1 fruit fly cellular context compared by ENCODE assay signal in the genomic region with DNA sequence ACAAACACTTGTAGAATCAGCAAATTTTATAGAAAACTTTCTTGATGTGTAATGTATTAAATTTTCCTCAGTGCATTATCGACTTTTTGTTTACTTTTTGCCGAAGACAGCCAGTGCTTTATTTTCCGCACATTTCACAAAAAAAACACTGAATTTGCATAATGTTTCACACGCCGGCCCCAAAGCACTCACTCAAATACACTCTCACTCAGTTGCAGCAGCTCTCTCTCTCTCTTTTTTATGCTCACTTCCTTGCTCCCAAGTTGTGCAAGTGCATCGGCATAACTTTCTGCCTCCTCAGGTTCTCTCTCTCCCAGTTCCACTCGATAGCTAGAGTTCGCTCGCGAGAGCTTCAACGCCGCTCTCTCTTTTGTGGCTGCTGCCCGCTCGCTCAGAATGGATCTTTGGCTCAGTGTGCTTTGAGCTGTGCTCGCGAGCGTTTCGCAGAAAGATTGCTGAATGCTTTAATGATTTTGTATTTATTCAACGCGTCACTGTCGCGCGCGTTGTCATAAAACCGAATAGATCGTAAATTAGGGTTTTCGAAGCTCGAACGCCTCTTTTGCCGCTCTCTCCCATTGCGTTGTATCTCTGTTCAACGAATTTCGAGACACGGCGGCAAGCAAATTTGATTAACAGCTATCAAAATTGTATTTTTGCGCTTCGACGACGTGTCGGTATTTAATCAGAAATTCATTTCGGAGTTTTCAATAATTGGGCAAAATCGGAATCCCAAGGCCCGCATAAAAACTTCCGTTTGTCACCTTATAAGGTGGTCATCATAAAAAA.
TF ChIP-seq lines count a peak whose summit lies in the region.

No protein-coding gene starts in this region.

TF ChIP-seq in whole organism, embryonic, 481 proteins besides CTCF, POLR2A, EP300 and RAD21 (continued from another document and continues in another):
- no peak for TF ChIP-seq Fer2 (tag; optimal IDR thresholded peaks at IDR 0.05; lab: Kevin White, UChicago)
- TF ChIP-seq tup (GFP tag; optimal IDR thresholded peaks at IDR 0.05; lab: Kevin White, UChicago): no peak
- TF ChIP-seq CG17359 (tag; optimal IDR thresholded peaks at IDR 0.05; lab: Kevin White, UChicago): peak; percentile 14
- TF ChIP-seq psq (GFP tag; optimal IDR thresholded peaks at IDR 0.05; lab: Kevin White, UChicago): no peak
- peak; percentile 65 for TF ChIP-seq CG32532 (GFP tag; IDR thresholded peaks at IDR 0.05; lab: Robert Waterston, UW)
- peak; percentile 70 for TF ChIP-seq CG8359 (GFP tag; optimal IDR thresholded peaks at IDR 0.05; lab: Kevin White, UChicago; ENCODE audit: borderline replicate concordance)
- no peak for TF ChIP-seq Rx (GFP tag; IDR thresholded peaks at IDR 0.05; lab: Robert Waterston, UW)
- no peak for TF ChIP-seq CG10979 (tag; optimal IDR thresholded peaks at IDR 0.05; lab: Kevin White, UChicago)
- no peak for TF ChIP-seq CG4282 (GFP tag; optimal IDR thresholded peaks at IDR 0.05; lab: Kevin White, UChicago)
- no peak for TF ChIP-seq dmrt99B (tag; optimal IDR thresholded peaks at IDR 0.05; lab: Kevin White, UChicago)
- no peak for TF ChIP-seq fru (optimal IDR thresholded peaks at IDR 0.05; lab: Kevin White, UChicago)
- no peak for TF ChIP-seq CG10366 (GFP tag; IDR thresholded peaks at IDR 0.05; lab: Robert Waterston, UW)
- TF ChIP-seq CG9609 (GFP tag; optimal IDR thresholded peaks at IDR 0.05; lab: Kevin White, UChicago): no peak
- no peak for TF ChIP-seq ems (GFP tag; optimal IDR thresholded peaks at IDR 0.05; lab: Kevin White, UChicago)
- TF ChIP-seq HLHmδ (GFP tag; optimal IDR thresholded peaks at IDR 0.05; lab: Kevin White, UChicago): peak; percentile 73
- TF ChIP-seq HLH4C (GFP tag; IDR thresholded peaks at IDR 0.05; lab: Robert Waterston, UW; ENCODE audit: partially characterized antibody): 0 out of 3 replicates have a peak, but pooled peaks have one; percentile 45
- TF ChIP-seq CG16813 (GFP tag; IDR thresholded peaks at IDR 0.05; lab: Robert Waterston, UW; ENCODE audit: partially characterized antibody): no peak
- no peak for TF ChIP-seq insv (GFP tag; optimal IDR thresholded peaks at IDR 0.05; lab: Kevin White, UChicago)
- TF ChIP-seq lov (optimal IDR thresholded peaks at IDR 0.05; lab: Kevin White, UChicago): no peak
- 0 out of 3 replicates have a peak, but pooled peaks have one; percentile 54 for TF ChIP-seq lov (GFP tag; IDR thresholded peaks at IDR 0.05; lab: Robert Waterston, UW)
- no peak for TF ChIP-seq az2 (GFP tag; optimal IDR thresholded peaks at IDR 0.05; lab: Kevin White, UChicago)
- no peak for TF ChIP-seq esg (GFP tag; conservative IDR thresholded peaks at IDR 0.05; lab: Robert Waterston, UW)
- peak; percentile 60 for TF ChIP-seq CG6765 (GFP tag; optimal IDR thresholded peaks at IDR 0.05; lab: Kevin White, UChicago)
- no peak for TF ChIP-seq btn (GFP tag; optimal IDR thresholded peaks at IDR 0.05; lab: Kevin White, UChicago)
- TF ChIP-seq pnt (GFP tag; optimal IDR thresholded peaks at IDR 0.05; lab: Kevin White, UChicago): no peak
- TF ChIP-seq Lim3 (GFP tag; IDR thresholded peaks at IDR 0.05; lab: Robert Waterston, UW): no peak
- TF ChIP-seq CG10654 (GFP tag; optimal IDR thresholded peaks at IDR 0.05; lab: Kevin White, UChicago): no peak
- no peak for TF ChIP-seq dpn (GFP tag; optimal IDR thresholded peaks at IDR 0.05; lab: Kevin White, UChicago)
- peak; percentile 22 for TF ChIP-seq gcm (GFP tag; optimal IDR thresholded peaks at IDR 0.05; lab: Kevin White, UChicago)
- no peak for TF ChIP-seq so (GFP tag; IDR thresholded peaks at IDR 0.05; lab: Robert Waterston, UW)
- peak; percentile 20; the same call in 1 of the 2 replicates for TF ChIP-seq inv (GFP tag; IDR thresholded peaks at IDR 0.05; lab: Robert Waterston, UW; ENCODE audit: partially characterized antibody)
- no peak for TF ChIP-seq CG16779 (GFP tag; IDR thresholded peaks at IDR 0.05; lab: Robert Waterston, UW)
- no peak for TF ChIP-seq peb (GFP tag; IDR thresholded peaks at IDR 0.05; lab: Robert Waterston, UW)
- no peak for TF ChIP-seq luna (GFP tag; optimal IDR thresholded peaks at IDR 0.05; lab: Kevin White, UChicago)
- peak; percentile 68 for TF ChIP-seq her (GFP tag; optimal IDR thresholded peaks at IDR 0.05; lab: Kevin White, UChicago)
- no peak for TF ChIP-seq CG6654 (GFP tag; optimal IDR thresholded peaks at IDR 0.05; lab: Kevin White, UChicago)
- TF ChIP-seq CG12155 (GFP tag; optimal IDR thresholded peaks at IDR 0.05; lab: Kevin White, UChicago): no peak
- no peak for TF ChIP-seq CG3838 (GFP tag; optimal IDR thresholded peaks at IDR 0.05; lab: Kevin White, UChicago)
- TF ChIP-seq Doc3 (GFP tag; IDR thresholded peaks at IDR 0.05; lab: Robert Waterston, UW; ENCODE audit: partially characterized antibody): peak; percentile 63; the same call in 2 of the 3 replicates
- peak; percentile 18 for TF ChIP-seq D19A (tag; optimal IDR thresholded peaks at IDR 0.05; lab: Kevin White, UChicago)
- TF ChIP-seq Max (GFP tag; optimal IDR thresholded peaks at IDR 0.05; lab: Kevin White, UChicago): no peak
- no peak for TF ChIP-seq jumu (GFP tag; optimal IDR thresholded peaks at IDR 0.05; lab: Kevin White, UChicago)
- TF ChIP-seq Hr78 (GFP tag; optimal IDR thresholded peaks at IDR 0.05; lab: Kevin White, UChicago): no peak
- no peak for TF ChIP-seq org-1 (GFP tag; optimal IDR thresholded peaks at IDR 0.05; lab: Kevin White, UChicago)
- TF ChIP-seq Hsf (GFP tag; optimal IDR thresholded peaks at IDR 0.05; lab: Kevin White, UChicago): no peak
- no peak for TF ChIP-seq CG4328 (GFP tag; optimal IDR thresholded peaks at IDR 0.05; lab: Kevin White, UChicago)
- TF ChIP-seq z (GFP tag; IDR thresholded peaks at IDR 0.05; lab: Robert Waterston, UW): peak; percentile 99
- no peak for TF ChIP-seq fd64A (GFP tag; optimal IDR thresholded peaks at IDR 0.05; lab: Kevin White, UChicago)
- peak; percentile 84 for TF ChIP-seq sna (GFP tag; IDR thresholded peaks at IDR 0.05; lab: Robert Waterston, UW; ENCODE audit: partially characterized antibody)
- peak; percentile 24 for TF ChIP-seq CG2678 (tag; optimal IDR thresholded peaks at IDR 0.05; lab: Kevin White, UChicago)
- TF ChIP-seq zf30C (GFP tag; optimal IDR thresholded peaks at IDR 0.05; lab: Kevin White, UChicago): no peak
- TF ChIP-seq twi (tag; optimal IDR thresholded peaks at IDR 0.05; lab: Kevin White, UChicago): no peak
- no peak for TF ChIP-seq CG3163 (GFP tag; optimal IDR thresholded peaks at IDR 0.05; lab: Kevin White, UChicago)
- TF ChIP-seq BtbVII (GFP tag; optimal IDR thresholded peaks at IDR 0.05; lab: Kevin White, UChicago): peak; percentile 38
- no peak for TF ChIP-seq gsb-n (tag; optimal IDR thresholded peaks at IDR 0.05; lab: Kevin White, UChicago)
- no peak for TF ChIP-seq CG33213 (GFP tag; optimal IDR thresholded peaks at IDR 0.05; lab: Kevin White, UChicago)
- no peak; the same call in 2 of the 3 replicates for TF ChIP-seq CG14860 (GFP tag; IDR thresholded peaks at IDR 0.05; lab: Robert Waterston, UW; ENCODE audit: partially characterized antibody)
- TF ChIP-seq kni (GFP tag; optimal IDR thresholded peaks at IDR 0.05; lab: Kevin White, UChicago): peak; percentile 49
- TF ChIP-seq Spps (tag; optimal IDR thresholded peaks at IDR 0.05; lab: Kevin White, UChicago): peak; percentile 9
- no peak for TF ChIP-seq CG3065 (GFP tag; optimal IDR thresholded peaks at IDR 0.05; lab: Kevin White, UChicago)
- no peak for TF ChIP-seq ham (GFP tag; IDR thresholded peaks at IDR 0.05; lab: Robert Waterston, UW)
- no peak for TF ChIP-seq CG33557 (GFP tag; optimal IDR thresholded peaks at IDR 0.05; lab: Kevin White, UChicago)
- TF ChIP-seq bbx (GFP tag; IDR thresholded peaks at IDR 0.05; lab: Robert Waterston, UW; ENCODE audit: partially characterized antibody): peak; percentile 67
- TF ChIP-seq CG14667 (GFP tag; IDR thresholded peaks at IDR 0.05; lab: Robert Waterston, UW): no peak
- no peak for TF ChIP-seq Nf-YB (GFP tag; optimal IDR thresholded peaks at IDR 0.05; lab: Kevin White, UChicago)
- TF ChIP-seq Oaz (GFP tag; IDR thresholded peaks at IDR 0.05; lab: Robert Waterston, UW): no peak
- TF ChIP-seq hth (optimal IDR thresholded peaks at IDR 0.05; lab: Kevin White, UChicago): no peak
- TF ChIP-seq ase (GFP tag; IDR thresholded peaks at IDR 0.05; lab: Robert Waterston, UW): no peak
- TF ChIP-seq oc (tag; optimal IDR thresholded peaks at IDR 0.05; lab: Kevin White, UChicago): no peak
- TF ChIP-seq wor (GFP tag; IDR thresholded peaks at IDR 0.05; lab: Robert Waterston, UW): no peak
- peak; percentile 31; the same call in 1 of the 2 replicates for TF ChIP-seq onecut (GFP tag; IDR thresholded peaks at IDR 0.05; lab: Robert Waterston, UW)
- TF ChIP-seq CG12744 (GFP tag; optimal IDR thresholded peaks at IDR 0.05; lab: Kevin White, UChicago): no peak
- TF ChIP-seq al (GFP tag; IDR thresholded peaks at IDR 0.05; lab: Robert Waterston, UW): no peak
- no peak for TF ChIP-seq fd96Cb (tag; optimal IDR thresholded peaks at IDR 0.05; lab: Kevin White, UChicago)
- no peak for TF ChIP-seq CG3995 (GFP tag; optimal IDR thresholded peaks at IDR 0.05; lab: Kevin White, UChicago)
- no peak for TF ChIP-seq HLH54F (GFP tag; optimal IDR thresholded peaks at IDR 0.05; lab: Kevin White, UChicago)
- TF ChIP-seq crp (GFP tag; optimal IDR thresholded peaks at IDR 0.05; lab: Kevin White, UChicago): no peak
- TF ChIP-seq MESR4 (GFP tag; optimal IDR thresholded peaks at IDR 0.05; lab: Kevin White, UChicago): no peak
- TF ChIP-seq tna (GFP tag; IDR thresholded peaks at IDR 0.05; lab: Robert Waterston, UW; ENCODE audit: partially characterized antibody): peak; percentile 48; the same call in 1 of the 2 replicates
- no peak for TF ChIP-seq Optix (GFP tag; IDR thresholded peaks at IDR 0.05; lab: Robert Waterston, UW)
- TF ChIP-seq vnd (GFP tag; IDR thresholded peaks at IDR 0.05; lab: Robert Waterston, UW; ENCODE audit: partially characterized antibody): no peak
- TF ChIP-seq trh (GFP tag; optimal IDR thresholded peaks at IDR 0.05; lab: Kevin White, UChicago): no peak
- TF ChIP-seq E2f1 (GFP tag; IDR thresholded peaks at IDR 0.05; lab: Robert Waterston, UW): no peak; the same call in 1 of the 2 replicates
- no peak for TF ChIP-seq CG8478 (optimal IDR thresholded peaks at IDR 0.05; lab: Kevin White, UChicago)
- no peak for TF ChIP-seq CG7372 (GFP tag; IDR thresholded peaks at IDR 0.05; lab: Robert Waterston, UW)
- TF ChIP-seq H15 (GFP tag; IDR thresholded peaks at IDR 0.05; lab: Robert Waterston, UW): no peak
- no peak for TF ChIP-seq CG12299 (tag; optimal IDR thresholded peaks at IDR 0.05; lab: Kevin White, UChicago)
- TF ChIP-seq toy (GFP tag; IDR thresholded peaks at IDR 0.05; lab: Robert Waterston, UW): no peak
- no peak for TF ChIP-seq HmgZ (tag; optimal IDR thresholded peaks at IDR 0.05; lab: Kevin White, UChicago)
- peak; percentile 4 for TF ChIP-seq scrt (GFP tag; optimal IDR thresholded peaks at IDR 0.05; lab: Kevin White, UChicago)
- TF ChIP-seq Taf1 (GFP tag; IDR thresholded peaks at IDR 0.05; lab: Robert Waterston, UW): no peak
- TF ChIP-seq zfh2 (GFP tag; optimal IDR thresholded peaks at IDR 0.05; lab: Kevin White, UChicago): no peak
- TF ChIP-seq CG3407 (GFP tag; optimal IDR thresholded peaks at IDR 0.05; lab: Kevin White, UChicago): no peak
- TF ChIP-seq CG4360 (GFP tag; IDR thresholded peaks at IDR 0.05; lab: Robert Waterston, UW): peak; percentile 47; the same call in 1 of the 2 replicates
- TF ChIP-seq sens (GFP tag; lab: Kevin White, UChicago): peak; percentile 71
- no peak for TF ChIP-seq ap (GFP tag; IDR thresholded peaks at IDR 0.05; lab: Robert Waterston, UW)
- no peak for TF ChIP-seq CG1602 (GFP tag; optimal IDR thresholded peaks at IDR 0.05; lab: Kevin White, UChicago)
- TF ChIP-seq pho (GFP tag; optimal IDR thresholded peaks at IDR 0.05; lab: Kevin White, UChicago): no peak
- no peak for TF ChIP-seq CG7357 (GFP tag; IDR thresholded peaks at IDR 0.05; lab: Robert Waterston, UW)
- no peak for TF ChIP-seq lilli (GFP tag; optimal IDR thresholded peaks at IDR 0.05; lab: Kevin White, UChicago)
- no peak for TF ChIP-seq lmd (GFP tag; IDR thresholded peaks at IDR 0.05; lab: Robert Waterston, UW)
- no peak for TF ChIP-seq eve (GFP tag; optimal IDR thresholded peaks at IDR 0.05; lab: Kevin White, UChicago)
- TF ChIP-seq Atf-2 (GFP tag; optimal IDR thresholded peaks at IDR 0.05; lab: Kevin White, UChicago): no peak
- TF ChIP-seq CG8290 (GFP tag; optimal IDR thresholded peaks at IDR 0.05; lab: Kevin White, UChicago): no peak
- TF ChIP-seq CG8290 (tag; optimal IDR thresholded peaks at IDR 0.05; lab: Kevin White, UChicago): peak in 1 of 2 experiments; percentile 37
- 0 out of 3 replicates have a peak, but pooled peaks have one; percentile 18 for TF ChIP-seq ken (GFP tag; IDR thresholded peaks at IDR 0.05; lab: Robert Waterston, UW)
- TF ChIP-seq sug (tag; optimal IDR thresholded peaks at IDR 0.05; lab: Kevin White, UChicago): peak; percentile 14
- TF ChIP-seq cas (GFP tag; IDR thresholded peaks at IDR 0.05; lab: Robert Waterston, UW): no peak
- peak in 1 of 2 experiments; percentile 67 for TF ChIP-seq bsh (GFP tag; optimal IDR thresholded peaks at IDR 0.05; lab: Kevin White, UChicago)
- no peak for TF ChIP-seq maf-S (GFP tag; optimal IDR thresholded peaks at IDR 0.05; lab: Kevin White, UChicago)
- TF ChIP-seq Xrp1 (GFP tag; IDR thresholded peaks at IDR 0.05; lab: Robert Waterston, UW): no peak
- TF ChIP-seq CG9876 (GFP tag; optimal IDR thresholded peaks at IDR 0.05; lab: Kevin White, UChicago): no peak
- no peak for TF ChIP-seq Nf-YA (GFP tag; IDR thresholded peaks at IDR 0.05; lab: Robert Waterston, UW)
- no peak for TF ChIP-seq phol (tag; optimal IDR thresholded peaks at IDR 0.05; lab: Kevin White, UChicago)
- TF ChIP-seq wek (GFP tag; optimal IDR thresholded peaks at IDR 0.05; lab: Kevin White, UChicago): no peak
- TF ChIP-seq Bgb (GFP tag; IDR thresholded peaks at IDR 0.05; lab: Robert Waterston, UW; ENCODE audit: partially characterized antibody): peak; percentile 62
- no peak for TF ChIP-seq ab (GFP tag; optimal IDR thresholded peaks at IDR 0.05; lab: Kevin White, UChicago)
- TF ChIP-seq gsb (GFP tag; IDR thresholded peaks at IDR 0.05; lab: Robert Waterston, UW): no peak
- TF ChIP-seq lab (GFP tag; optimal IDR thresholded peaks at IDR 0.05; lab: Kevin White, UChicago): peak; percentile 38
- no peak for TF ChIP-seq CG14965 (GFP tag; optimal IDR thresholded peaks at IDR 0.05; lab: Kevin White, UChicago; ENCODE audit: borderline replicate concordance)
- no peak for TF ChIP-seq CG4854 (GFP tag; optimal IDR thresholded peaks at IDR 0.05; lab: Kevin White, UChicago)
- TF ChIP-seq ewg (GFP tag; optimal IDR thresholded peaks at IDR 0.05; lab: Kevin White, UChicago): no peak
- peak; percentile 20 for TF ChIP-seq CG12071 (GFP tag; optimal IDR thresholded peaks at IDR 0.05; lab: Kevin White, UChicago)
- TF ChIP-seq gcm2 (GFP tag; optimal IDR thresholded peaks at IDR 0.05; lab: Kevin White, UChicago): no peak
- no peak for TF ChIP-seq Dref (GFP tag; IDR thresholded peaks at IDR 0.05; lab: Robert Waterston, UW)
